Worm (Caenorhabditis elegans) whole organism, mixed stage, embryonic: ENCODE measurements around the gene sre-28.

Source experiments
- M03D4.4 ChIP-seq: sonication (generic microtip); optimal IDR thresholded peaks from 2 replicates; lab custom pipeline; 2017; ENCODE audit warnings: mild to moderate bottlenecking, missing genetic modification characterization, missing compliant biosample characterization
- bed-3 ChIP-seq: fragments of 200-800 bp; sonication (Bioruptor generic); optimal IDR thresholded peaks from 3 replicates; lab custom pipeline; 2018; ENCODE audit warnings: mild to moderate bottlenecking, missing genetic modification characterization, moderate library complexity, missing compliant biosample characterization
- blmp-1 ChIP-seq: fragments of 150-350 bp; optimal IDR thresholded peaks from 2 replicates; lab custom pipeline; 2014; ENCODE audit warnings: missing biosample characterization, missing genetic modification characterization
- ceh-39 ChIP-seq: fragments of 150-350 bp; optimal IDR thresholded peaks from 2 replicates; lab custom pipeline; 2014; ENCODE audit warnings: missing biosample characterization, missing genetic modification characterization
- ceh-43 ChIP-seq: fragments of 200-800 bp; sonication (Bioruptor generic); optimal IDR thresholded peaks from 2 replicates; lab custom pipeline; 2018; ENCODE audit warnings: mild to moderate bottlenecking, missing genetic modification characterization, moderate library complexity, missing compliant biosample characterization
- ceh-83 ChIP-seq: fragments of 200-800 bp; sonication (Bioruptor generic); optimal IDR thresholded peaks from 2 replicates; lab custom pipeline; 2018; ENCODE audit warnings: mild to moderate bottlenecking, missing genetic modification characterization, missing compliant biosample characterization
- ces-1 ChIP-seq: fragments of 150-350 bp; optimal IDR thresholded peaks from 2 replicates; lab custom pipeline; 2014; ENCODE audit warnings: missing biosample characterization, missing genetic modification reagents, missing genetic modification characterization
- cnd-1 ChIP-seq: fragments of 200-800 bp; sonication (Bioruptor generic); optimal IDR thresholded peaks from 2 replicates; lab custom pipeline; 2018; ENCODE audit warnings: mild to moderate bottlenecking, missing genetic modification characterization, missing compliant biosample characterization
- drap-1 ChIP-seq: fragments of 200-800 bp; sonication (Bioruptor generic); optimal IDR thresholded peaks from 3 replicates; lab custom pipeline; 2018; ENCODE audit warnings: mild to moderate bottlenecking, missing genetic modification characterization, missing compliant biosample characterization
- elt-1 ChIP-seq: sonication (generic microtip); optimal IDR thresholded peaks from 2 replicates; lab custom pipeline; 2017; ENCODE audit warnings: missing genetic modification characterization, mild to moderate bottlenecking, missing compliant biosample characterization, antibody characterized with exemption, moderate library complexity, borderline replicate concordance; ENCODE audit not compliant: insufficient read depth
- elt-3 ChIP-seq: fragments of 150-350 bp; optimal IDR thresholded peaks from 2 replicates; lab custom pipeline; 2014; ENCODE audit warnings: missing biosample characterization, missing genetic modification characterization
- flh-1 ChIP-seq: fragments of 200-800 bp; sonication (Bioruptor generic); optimal IDR thresholded peaks from 2 replicates; lab custom pipeline; 2018; ENCODE audit warnings: mild to moderate bottlenecking, missing genetic modification characterization, moderate library complexity, missing compliant biosample characterization
- ham-2 ChIP-seq: fragments of 200-800 bp; sonication (Bioruptor generic); optimal IDR thresholded peaks from 2 replicates; lab custom pipeline; 2018; ENCODE audit warnings: mild to moderate bottlenecking, missing genetic modification characterization, missing compliant biosample characterization
- hlh-1 ChIP-seq: fragments of 150-350 bp; optimal IDR thresholded peaks from 2 replicates; lab custom pipeline; 2014; ENCODE audit warnings: missing biosample characterization, missing genetic modification reagents, missing genetic modification characterization
- lin-13 ChIP-seq: fragments of 150-350 bp; optimal IDR thresholded peaks from 2 replicates; lab custom pipeline; 2014; ENCODE audit warnings: missing biosample characterization, missing genetic modification characterization
- lin-32 ChIP-seq: fragments of 200-800 bp; sonication (Bioruptor generic); optimal IDR thresholded peaks from 2 replicates; lab custom pipeline; 2018; ENCODE audit warnings: mild to moderate bottlenecking, missing genetic modification characterization, missing compliant biosample characterization
- lsy-2 ChIP-seq: fragments of 150-350 bp; optimal IDR thresholded peaks from 2 replicates; lab custom pipeline; 2014; ENCODE audit warnings: missing biosample characterization, missing genetic modification characterization
- mab-5 ChIP-seq: fragments of 150-350 bp; optimal IDR thresholded peaks from 2 replicates; lab custom pipeline; 2014; ENCODE audit warnings: missing biosample characterization, missing genetic modification characterization
- mep-1 ChIP-seq: fragments of 150-350 bp; optimal IDR thresholded peaks from 2 replicates; lab custom pipeline; 2017; ENCODE audit warnings: missing biosample characterization, missing genetic modification reagents, missing genetic modification characterization, inconsistent platforms
- mls-2 ChIP-seq: sonication (generic microtip); optimal IDR thresholded peaks from 2 replicates; lab custom pipeline; 2016; ENCODE audit warnings: mild to moderate bottlenecking, missing genetic modification characterization, moderate library complexity, missing compliant biosample characterization
- nhr-12 ChIP-seq: fragments of 150-350 bp; optimal IDR thresholded peaks from 2 replicates; lab custom pipeline; 2014; ENCODE audit warnings: missing biosample characterization, missing genetic modification characterization
- nhr-2 ChIP-seq: fragments of 150-350 bp; optimal IDR thresholded peaks from 2 replicates; lab custom pipeline; 2014; ENCODE audit warnings: missing biosample characterization, missing genetic modification characterization
- nhr-237 ChIP-seq: fragments of 150-350 bp; optimal IDR thresholded peaks from 2 replicates; lab custom pipeline; 2014; ENCODE audit warnings: missing biosample characterization, missing genetic modification characterization
- nhr-28 ChIP-seq: fragments of 150-350 bp; optimal IDR thresholded peaks from 2 replicates; lab custom pipeline; 2014; ENCODE audit warnings: missing biosample characterization, missing genetic modification characterization
- nhr-76 ChIP-seq: sonication (generic microtip); optimal IDR thresholded peaks from 2 replicates; lab custom pipeline; 2017; ENCODE audit warnings: missing biosample characterization, missing genetic modification characterization
- pha-4 ChIP-seq: fragments of 150-350 bp; optimal IDR thresholded peaks from 2 replicates; lab custom pipeline; 2018; ENCODE audit warnings: missing biosample characterization, missing genetic modification reagents, missing genetic modification characterization
- sem-2 ChIP-seq: fragments of 200-800 bp; sonication (Bioruptor generic); optimal IDR thresholded peaks from 2 replicates; lab custom pipeline; 2018; ENCODE audit warnings: mild to moderate bottlenecking, missing genetic modification characterization, missing compliant biosample characterization
- snpc-4 ChIP-seq: fragments of 150-350 bp; optimal IDR thresholded peaks from 2 replicates; lab custom pipeline; 2014; ENCODE audit warnings: missing biosample characterization, missing genetic modification characterization
- sptf-1 ChIP-seq: sonication (generic microtip); optimal IDR thresholded peaks from 2 replicates; lab custom pipeline; 2017; ENCODE audit warnings: mild to moderate bottlenecking, missing genetic modification characterization, moderate library complexity, missing compliant biosample characterization
- tbx-8 ChIP-seq: fragments of 200-800 bp; sonication (Bioruptor generic); optimal IDR thresholded peaks from 2 replicates; lab custom pipeline; 2018; ENCODE audit warnings: mild to moderate bottlenecking, missing genetic modification characterization, moderate library complexity, missing compliant biosample characterization
- unc-120 ChIP-seq: sonication (generic microtip); optimal IDR thresholded peaks from 2 replicates; lab custom pipeline; 2017; ENCODE audit warnings: missing genetic modification characterization, missing compliant biosample characterization; ENCODE audit not compliant: poor library complexity, severe bottlenecking
- unc-39 ChIP-seq: fragments of 150-350 bp; optimal IDR thresholded peaks from 2 replicates; lab custom pipeline; 2014; ENCODE audit warnings: missing biosample characterization, missing genetic modification characterization
- zip-8 ChIP-seq: fragments of 150-350 bp; optimal IDR thresholded peaks from 2 replicates; lab custom pipeline; 2014; ENCODE audit warnings: missing biosample characterization, missing genetic modification characterization
- ztf-11 ChIP-seq: fragments of 150-350 bp; optimal IDR thresholded peaks from 2 replicates; lab custom pipeline; 2014; ENCODE audit warnings: missing biosample characterization, missing genetic modification characterization

sre-28 gene

DNA sequence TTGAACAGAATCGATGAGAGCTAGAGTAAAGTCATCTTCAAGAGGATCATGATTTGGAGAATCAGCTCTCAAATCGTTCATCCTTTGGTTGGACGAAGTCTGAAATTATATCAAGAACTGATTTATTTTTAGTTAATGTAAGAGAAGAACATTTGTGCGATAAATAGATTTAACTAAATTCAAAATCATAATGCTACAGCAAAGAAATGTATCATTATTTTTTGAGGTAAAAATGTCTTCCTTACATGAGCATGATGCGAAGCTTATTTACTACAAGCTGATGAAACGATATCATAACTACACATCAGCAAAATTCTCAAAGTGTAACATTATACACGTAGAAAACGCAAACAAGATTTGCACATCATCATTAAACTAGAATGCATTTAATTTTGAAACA, 18.2 kb downstream of the sre-28 start, which contains the start of gene madf-4:
madf-4 (minus strand) TSS at position 101 of the 400 bp plus-strand sequence.
- no peak for TF ChIP-seq ham-2
- TF ChIP-seq blmp-1 = no peak
- TF ChIP-seq ztf-11 (tag; lab: Kevin White, UChicago) = no peak
- no peak for TF ChIP-seq elt-3 (tag; lab: Kevin White, UChicago)
- TF ChIP-seq sem-2 = no peak
- TF ChIP-seq lin-13 (tag; lab: Kevin White, UChicago) = no peak
- no peak for TF ChIP-seq cnd-1 (tag; lab: Kevin White, UChicago)
- no peak for TF ChIP-seq tbx-8 (GFP tag; lab: Kevin White, UChicago)
- no peak for TF ChIP-seq drap-1 (GFP tag; lab: Kevin White, UChicago)
- no peak for TF ChIP-seq bed-3 (GFP tag; lab: Kevin White, UChicago)
- no peak for TF ChIP-seq ceh-83 (GFP tag; lab: Kevin White, UChicago)
- TF ChIP-seq nhr-28 = no peak
- no peak for TF ChIP-seq nhr-76
- no peak for TF ChIP-seq unc-39 (tag; lab: Kevin White, UChicago)
- TF ChIP-seq hlh-1 = no peak
- TF ChIP-seq elt-1 = no peak
- no peak for TF ChIP-seq ceh-43 (GFP tag; lab: Kevin White, UChicago)
- TF ChIP-seq, all 35 proteins: peak for 0

DNA sequence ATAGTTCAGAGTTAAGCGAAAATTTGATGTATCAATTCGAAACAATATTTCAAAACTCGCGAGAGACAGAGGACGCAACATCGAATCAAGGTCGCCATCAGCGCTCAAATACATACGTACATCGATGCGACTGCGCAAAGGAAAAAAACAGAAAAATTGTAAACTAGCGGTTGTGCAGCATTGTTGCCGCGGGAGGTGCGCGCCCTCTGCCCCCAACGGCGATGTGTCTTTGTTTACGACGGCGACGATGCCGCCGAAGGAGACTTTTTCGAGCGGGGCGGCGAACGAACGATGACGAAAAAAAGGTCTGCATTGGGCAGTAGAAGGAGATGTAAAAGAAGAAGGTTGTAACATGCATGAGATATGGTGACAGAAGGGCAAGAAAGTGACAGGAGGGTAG, 18.7 kb downstream of the sre-28 start:
- TF ChIP-seq nhr-28 = no peak
- no peak for TF ChIP-seq snpc-4 (tag; lab: Kevin White, UChicago)
- no peak for TF ChIP-seq ceh-83 (GFP tag; lab: Kevin White, UChicago)
- TF ChIP-seq ceh-39 (tag; lab: Kevin White, UChicago) = no peak
- TF ChIP-seq sptf-1 (tag; lab: Kevin White, UChicago) = no peak
- no peak for TF ChIP-seq sem-2
- no peak for TF ChIP-seq ztf-11 (tag; lab: Kevin White, UChicago)
- no peak for TF ChIP-seq unc-120
- no peak for TF ChIP-seq unc-39 (tag; lab: Kevin White, UChicago)
- no peak for TF ChIP-seq nhr-76
- TF ChIP-seq hlh-1 = no peak

DNA sequence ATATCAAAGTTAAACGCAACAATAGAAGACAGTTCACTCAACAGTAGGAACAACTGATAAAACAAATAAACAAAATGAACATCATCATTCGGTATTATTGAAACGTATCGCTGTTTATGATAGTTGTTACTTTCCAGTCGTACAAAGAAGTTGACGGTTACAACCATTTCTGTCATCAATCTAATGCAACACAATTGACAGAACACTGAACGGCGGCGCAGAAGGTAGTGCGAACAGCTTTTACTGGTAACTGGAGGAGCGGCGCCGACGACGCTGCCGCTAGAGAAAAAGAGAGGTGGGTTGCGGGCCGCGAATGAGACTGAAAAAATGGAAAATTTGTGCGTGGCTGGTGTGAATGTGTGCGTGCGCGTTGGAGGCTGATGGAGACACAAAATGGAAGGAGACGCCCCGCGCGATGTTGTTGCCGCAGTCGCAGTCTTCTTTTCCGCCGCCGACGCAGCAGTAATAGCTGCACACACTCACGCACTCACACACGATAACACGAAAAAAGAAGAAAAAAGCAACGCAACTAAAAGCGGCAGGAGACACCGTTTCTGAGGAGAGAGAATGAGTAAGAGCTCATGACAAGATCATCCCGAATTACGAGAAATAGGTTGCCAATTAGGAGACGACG, 20.1 kb downstream of the sre-28 start:
- no peak for TF ChIP-seq elt-3 (tag; lab: Kevin White, UChicago)
- peak; percentile 0 for TF ChIP-seq sptf-1 (tag; lab: Kevin White, UChicago)

DNA sequence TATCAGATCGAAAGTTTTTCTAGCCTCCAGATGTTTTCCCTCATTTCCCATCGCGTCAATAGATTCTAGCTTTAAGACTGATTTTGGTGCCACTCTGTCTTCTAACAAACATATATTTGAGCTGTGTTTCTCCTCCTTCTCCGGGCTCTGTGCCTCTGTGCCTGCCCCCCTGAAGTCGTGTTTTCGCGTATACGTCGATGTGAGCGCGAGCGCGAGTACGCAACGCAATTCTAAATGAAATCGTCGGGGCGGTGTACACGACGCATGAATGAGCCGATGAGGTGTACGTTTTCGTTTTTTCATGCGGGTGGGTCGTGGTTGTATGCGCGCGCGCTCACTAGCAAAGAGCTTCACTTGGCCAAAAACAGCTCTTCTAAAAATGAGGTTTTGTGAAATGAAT, 21.7 kb downstream of the sre-28 start:
- TF ChIP-seq mls-2 (no peak), ceh-39 (tag; lab: Kevin White, UChicago) (no peak), M03D4.4 (tag; lab: Kevin White, UChicago) (no peak), nhr-2 (tag; lab: Kevin White, UChicago) (no peak), unc-39 (tag; lab: Kevin White, UChicago) (no peak), elt-1 (no peak), drap-1 (GFP tag; lab: Kevin White, UChicago) (no peak), ces-1 (GFP tag; lab: Kevin White, UChicago) (no peak), bed-3 (GFP tag; lab: Kevin White, UChicago) (no peak), elt-3 (tag; lab: Kevin White, UChicago) (no peak), hlh-1 (no peak), flh-1 (GFP tag; lab: Kevin White, UChicago) (no peak), zip-8 (tag; lab: Kevin White, UChicago) (no peak), snpc-4 (tag; lab: Kevin White, UChicago) (no peak), lin-32 (GFP tag; lab: Kevin White, UChicago) (no peak), sptf-1 (tag; lab: Kevin White, UChicago) (no peak), nhr-12 (tag; lab: Kevin White, UChicago) (no peak), blmp-1 (no peak)

DNA sequence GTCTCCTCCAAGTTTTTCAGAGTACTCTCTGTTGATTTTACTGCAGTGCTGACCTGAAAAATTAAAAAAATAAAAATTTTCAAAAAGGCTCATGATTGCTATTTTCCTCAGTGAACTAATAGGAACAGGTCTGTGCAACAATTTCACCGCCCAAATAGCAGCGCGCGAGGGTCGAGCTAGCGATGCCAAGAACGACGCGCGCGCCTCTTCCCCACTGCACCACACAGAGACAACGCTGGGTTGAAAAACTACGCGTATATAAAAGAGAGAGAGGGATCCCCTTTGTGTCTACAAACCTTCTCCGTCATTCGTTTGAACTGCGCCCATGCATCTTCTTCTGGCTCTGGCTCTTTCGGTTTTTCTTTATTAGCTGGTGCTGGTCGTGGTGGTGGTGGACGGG, 25.9 kb downstream of the sre-28 start:
- TF ChIP-seq elt-3 (tag; lab: Kevin White, UChicago) (no peak), lsy-2 (tag; lab: Kevin White, UChicago) (peak; percentile 28), cnd-1 (tag; lab: Kevin White, UChicago) (peak; percentile 93), ceh-83 (GFP tag; lab: Kevin White, UChicago) (peak; percentile 94), ceh-39 (tag; lab: Kevin White, UChicago) (no peak), nhr-76 (no peak), blmp-1 (no peak), sem-2 (peak; percentile 89), elt-1 (no peak), ham-2 (peak; percentile 88), lin-13 (tag; lab: Kevin White, UChicago) (peak; percentile 58), sptf-1 (tag; lab: Kevin White, UChicago) (peak; percentile 97), lin-32 (GFP tag; lab: Kevin White, UChicago) (peak; percentile 92), unc-39 (tag; lab: Kevin White, UChicago) (peak; percentile 44), ces-1 (GFP tag; lab: Kevin White, UChicago) (no peak), drap-1 (GFP tag; lab: Kevin White, UChicago) (peak; percentile 97), ztf-11 (tag; lab: Kevin White, UChicago) (peak; percentile 25), zip-8 (tag; lab: Kevin White, UChicago) (no peak), snpc-4 (tag; lab: Kevin White, UChicago) (no peak), tbx-8 (GFP tag; lab: Kevin White, UChicago) (peak; percentile 89), nhr-2 (tag; lab: Kevin White, UChicago) (no peak), flh-1 (GFP tag; lab: Kevin White, UChicago) (peak; percentile 86), mep-1 (tag; lab: Kevin White, UChicago) (peak; percentile 53), mab-5 (tag; lab: Kevin White, UChicago) (no peak), bed-3 (GFP tag; lab: Kevin White, UChicago) (peak; percentile 90), nhr-237 (tag; lab: Kevin White, UChicago) (no peak), nhr-28 (peak; percentile 30), ceh-43 (GFP tag; lab: Kevin White, UChicago) (peak; percentile 93), pha-4 (peak; percentile 72), M03D4.4 (tag; lab: Kevin White, UChicago) (peak; percentile 95), mls-2 (peak; percentile 96), unc-120 (peak; percentile 88), hlh-1 (peak; percentile 15), nhr-12 (tag; lab: Kevin White, UChicago) (no peak)
